Fruit fly (Drosophila melanogaster) whole organism, embryonic: ENCODE results near the gene CG4607.

Source experiments
- ATbp ChIP-seq: fragments of 200-800 bp; sonication (Bioruptor generic); optimal IDR thresholded peaks from 2 replicates; lab custom pipeline; 2017; ENCODE audit warnings: missing biosample characterization, mild to moderate bottlenecking, missing genetic modification characterization, missing genetic modification reagents
- CG11456 ChIP-seq: fragments of 200-800 bp; sonication (Bioruptor generic); IDR thresholded peaks from 3 replicates; pipeline ENCODE4 v1.3.6; 2022; ENCODE audit warnings: missing biosample characterization, missing genetic modification characterization
- CG13123 ChIP-seq: fragments of 200-800 bp; sonication (Bioruptor generic); optimal IDR thresholded peaks from 2 replicates; lab custom pipeline; 2016; ENCODE audit warnings: missing biosample characterization, missing genetic modification characterization
- CG13287 ChIP-seq: fragments of 200-800 bp; sonication (Bioruptor generic); IDR thresholded peaks from 2 replicates; pipeline ENCODE4 v1.3.6; 2022; ENCODE audit warnings: missing biosample characterization, missing genetic modification characterization; ENCODE audit not compliant: partially characterized antibody
- CG13894 ChIP-seq: fragments of 200-800 bp; sonication (Bioruptor generic); optimal IDR thresholded peaks from 3 replicates; lab custom pipeline; 2018; ENCODE audit warnings: missing biosample characterization, mild to moderate bottlenecking, missing genetic modification characterization, moderate library complexity
- CG16813 ChIP-seq: fragments of 200-800 bp; sonication (Bioruptor generic); IDR thresholded peaks from 3 replicates; pipeline ENCODE4 v1.3.6; 2022; ENCODE audit warnings: missing biosample characterization, missing genetic modification characterization; ENCODE audit not compliant: partially characterized antibody
- CG16815 ChIP-seq: fragments of 200-800 bp; sonication (Bioruptor generic); optimal IDR thresholded peaks from 3 replicates; lab custom pipeline; 2017; ENCODE audit warnings: missing biosample characterization, mild to moderate bottlenecking, missing genetic modification characterization
- CG16863 ChIP-seq: fragments of 200-800 bp; sonication (Bioruptor generic); optimal IDR thresholded peaks from 3 replicates; lab custom pipeline; 2016; ENCODE audit warnings: missing biosample characterization, missing genetic modification characterization
- CG17361 ChIP-seq: fragments of 200-800 bp; sonication (Bioruptor generic); IDR thresholded peaks from 3 replicates; pipeline ENCODE4 v1.3.6; 2022; ENCODE audit warnings: missing biosample characterization, missing genetic modification characterization
- CG18476 ChIP-seq: fragments of 200-800 bp; sonication (Bioruptor generic); optimal IDR thresholded peaks from 2 replicates; lab custom pipeline; 2016; ENCODE audit warnings: missing biosample characterization, mild to moderate bottlenecking, missing genetic modification characterization
- CG2116 ChIP-seq: fragments of 200-800 bp; sonication (Bioruptor generic); optimal IDR thresholded peaks from 3 replicates; lab custom pipeline; 2018; ENCODE audit warnings: missing biosample characterization, mild to moderate bottlenecking, missing genetic modification characterization
- CG2120 ChIP-seq: fragments of 200-800 bp; sonication (Bioruptor generic); optimal IDR thresholded peaks from 3 replicates; lab custom pipeline; 2016; ENCODE audit warnings: missing biosample characterization, missing genetic modification characterization
- CG30431 ChIP-seq: fragments of 200-800 bp; sonication (Bioruptor generic); optimal IDR thresholded peaks from 2 replicates; lab custom pipeline; 2017; ENCODE audit warnings: missing biosample characterization, missing genetic modification characterization
- CG4360 ChIP-seq: fragments of 200-800 bp; sonication (Bioruptor generic); IDR thresholded peaks from 2 replicates; pipeline ENCODE4 v1.3.6; 2022; ENCODE audit warnings: missing biosample characterization, missing genetic modification characterization
- CG4730 ChIP-seq: fragments of 200-800 bp; sonication (Bioruptor generic); IDR thresholded peaks from 2 replicates; pipeline ENCODE4 v1.3.6; 2022; ENCODE audit warnings: missing biosample characterization, missing genetic modification characterization
- CG4820 ChIP-seq: fragments of 200-800 bp; sonication (Bioruptor generic); optimal IDR thresholded peaks from 3 replicates; lab custom pipeline; 2016; ENCODE audit warnings: missing biosample characterization, missing genetic modification characterization
- CG5245 ChIP-seq: fragments of 200-800 bp; sonication (Bioruptor generic); optimal IDR thresholded peaks from 3 replicates; lab custom pipeline; 2016; ENCODE audit warnings: missing biosample characterization, missing genetic modification characterization
- CG6272 ChIP-seq: fragments of 200-800 bp; sonication (Bioruptor generic); IDR thresholded peaks from 2 replicates; pipeline ENCODE4 v1.3.6; 2022; ENCODE audit warnings: missing biosample characterization, missing genetic modification characterization
- CG7963 ChIP-seq: fragments of 200-800 bp; sonication (Bioruptor generic); IDR thresholded peaks from 3 replicates; pipeline ENCODE4 v1.3.6; 2022; ENCODE audit warnings: missing biosample characterization, missing genetic modification characterization; ENCODE audit not compliant: partially characterized antibody
- CG9932 ChIP-seq: fragments of 200-800 bp; sonication (Bioruptor generic); IDR thresholded peaks from 2 replicates; pipeline ENCODE4 v1.3.6; 2022; ENCODE audit warnings: missing biosample characterization, missing genetic modification characterization
- CHES-1-like ChIP-seq: fragments of 200-800 bp; sonication (Bioruptor generic); optimal IDR thresholded peaks from 2 replicates; lab custom pipeline; 2016; ENCODE audit warnings: missing biosample characterization, missing genetic modification characterization
- Camta ChIP-seq: fragments of 200-800 bp; sonication (Bioruptor generic); optimal IDR thresholded peaks from 2 replicates; lab custom pipeline; 2016; ENCODE audit warnings: missing biosample characterization, missing genetic modification characterization
- Fer3 ChIP-seq: fragments of 200-800 bp; sonication (Bioruptor generic); optimal IDR thresholded peaks from 2 replicates; lab custom pipeline; 2018; ENCODE audit warnings: missing biosample characterization, mild to moderate bottlenecking, missing genetic modification characterization, moderate library complexity
- H15 ChIP-seq: fragments of 200-800 bp; sonication (Bioruptor generic); IDR thresholded peaks from 3 replicates; pipeline ENCODE4 v1.3.6; 2022; ENCODE audit warnings: missing biosample characterization, missing genetic modification characterization
- HLHmδ ChIP-seq: fragments of 200-800 bp; sonication (Bioruptor generic); optimal IDR thresholded peaks from 2 replicates; lab custom pipeline; 2018; ENCODE audit warnings: missing biosample characterization, mild to moderate bottlenecking, missing genetic modification characterization, moderate library complexity
- Mrtf ChIP-seq: fragments of 200-800 bp; sonication (Bioruptor generic); IDR thresholded peaks from 3 replicates; pipeline ENCODE4 v1.3.6; 2022; ENCODE audit warnings: missing biosample characterization, missing genetic modification characterization
- NC2α ChIP-seq: fragments of 200-800 bp; sonication (Bioruptor generic); optimal IDR thresholded peaks from 2 replicates; lab custom pipeline; 2016; ENCODE audit warnings: missing biosample characterization, missing genetic modification characterization
- NFAT ChIP-seq: fragments of 200-800 bp; sonication (Bioruptor generic); IDR thresholded peaks from 2 replicates; pipeline ENCODE4 v1.3.6; 2022; ENCODE audit warnings: missing biosample characterization, missing genetic modification characterization
- NK7.1 ChIP-seq: fragments of 200-800 bp; sonication (Bioruptor generic); optimal IDR thresholded peaks from 3 replicates; lab custom pipeline; 2016; ENCODE audit warnings: missing biosample characterization, missing genetic modification characterization
- Oaz ChIP-seq: fragments of 200-800 bp; sonication (Bioruptor generic); IDR thresholded peaks from 2 replicates; pipeline ENCODE4 v1.3.6; 2022; ENCODE audit warnings: missing biosample characterization, missing genetic modification characterization
- Optix ChIP-seq: fragments of 200-800 bp; sonication (Bioruptor generic); IDR thresholded peaks from 3 replicates; pipeline ENCODE4 v1.3.6; 2022; ENCODE audit warnings: missing biosample characterization, missing genetic modification characterization
- Pdp1 ChIP-seq, 2 experiments: fragments of 200-800 bp; sonication (Bioruptor generic); optimal IDR thresholded peaks; 3 replicates each; lab custom pipeline; 2016; ENCODE audit warnings: missing biosample characterization in 2 of 2, missing genetic modification characterization in 2 of 2, mild to moderate bottlenecking in 1 of 2, moderate library complexity in 1 of 2
- Ptx1 ChIP-seq: fragments of 200-800 bp; sonication (Bioruptor generic); IDR thresholded peaks from 2 replicates; pipeline ENCODE4 v1.3.6; 2022; ENCODE audit warnings: missing biosample characterization, missing genetic modification characterization
- Rfx ChIP-seq: fragments of 200-800 bp; sonication (Bioruptor generic); IDR thresholded peaks from 2 replicates; pipeline ENCODE4 v1.3.6; 2022; ENCODE audit warnings: missing biosample characterization, missing genetic modification characterization
- Spps ChIP-seq: fragments of 200-800 bp; sonication (Bioruptor generic); optimal IDR thresholded peaks from 2 replicates; lab custom pipeline; 2018; ENCODE audit warnings: missing biosample characterization, mild to moderate bottlenecking, missing genetic modification characterization
- ase ChIP-seq: fragments of 200-800 bp; sonication (Bioruptor generic); IDR thresholded peaks from 3 replicates; pipeline ENCODE4 v1.3.6; 2022; ENCODE audit warnings: missing biosample characterization, missing genetic modification characterization
- cas ChIP-seq: fragments of 200-800 bp; sonication (Bioruptor generic); IDR thresholded peaks from 2 replicates; pipeline ENCODE4 v1.3.6; 2022; ENCODE audit warnings: missing biosample characterization, missing genetic modification characterization
- crp ChIP-seq, 2 experiments: fragments of 200-800 bp; sonication (Bioruptor generic); optimal IDR thresholded peaks; 2 replicates in 1 of 2; 3 replicates in 1 of 2; lab custom pipeline; 2017; ENCODE audit warnings: missing biosample characterization in 2 of 2, missing genetic modification characterization in 2 of 2, mild to moderate bottlenecking in 1 of 2, moderate library complexity in 1 of 2
- emc ChIP-seq: fragments of 200-800 bp; sonication (Bioruptor generic); optimal IDR thresholded peaks from 2 replicates; lab custom pipeline; 2016; ENCODE audit warnings: missing biosample characterization, missing genetic modification characterization
- ewg ChIP-seq: fragments of 200-800 bp; sonication (Bioruptor generic); optimal IDR thresholded peaks from 3 replicates; lab custom pipeline; 2017; ENCODE audit warnings: mild to moderate bottlenecking, missing biosample characterization, missing genetic modification reagents, missing genetic modification characterization
- h ChIP-seq: fragments of >200 bp; optimal IDR thresholded peaks from 2 replicates; lab custom pipeline; 2017
- knrl ChIP-seq: fragments of 200-800 bp; sonication (Bioruptor generic); IDR thresholded peaks from 3 replicates; pipeline ENCODE4 v1.3.6; 2022; ENCODE audit warnings: missing biosample characterization, missing genetic modification characterization; ENCODE audit not compliant: partially characterized antibody
- lilli ChIP-seq: fragments of 200-800 bp; sonication (Bioruptor generic); optimal IDR thresholded peaks from 3 replicates; lab custom pipeline; 2016; ENCODE audit warnings: missing biosample characterization, missing genetic modification characterization
- nerfin-2 ChIP-seq: fragments of 200-800 bp; sonication (Bioruptor generic); IDR thresholded peaks from 2 replicates; pipeline ENCODE4 v1.3.6; 2022; ENCODE audit warnings: missing biosample characterization, missing genetic modification characterization; ENCODE audit not compliant: partially characterized antibody
- nom ChIP-seq: fragments of 200-800 bp; sonication (Bioruptor generic); optimal IDR thresholded peaks from 2 replicates; lab custom pipeline; 2017; ENCODE audit warnings: missing biosample characterization, missing genetic modification characterization, mild to moderate bottlenecking, moderate library complexity, missing genetic modification reagents
- oc ChIP-seq: fragments of 200-800 bp; sonication (Bioruptor generic); optimal IDR thresholded peaks from 2 replicates; lab custom pipeline; 2018; ENCODE audit warnings: missing biosample characterization, mild to moderate bottlenecking, missing genetic modification characterization, moderate library complexity
- org-1 ChIP-seq: fragments of 200-800 bp; sonication (Bioruptor generic); optimal IDR thresholded peaks from 2 replicates; lab custom pipeline; 2017; ENCODE audit warnings: missing biosample characterization, missing genetic modification characterization
- pita ChIP-seq: fragments of 200-800 bp; sonication (Bioruptor generic); optimal IDR thresholded peaks from 2 replicates; lab custom pipeline; 2017; ENCODE audit warnings: missing biosample characterization, mild to moderate bottlenecking, missing genetic modification characterization
- psq ChIP-seq: fragments of 200-800 bp; sonication (Bioruptor generic); optimal IDR thresholded peaks from 2 replicates; lab custom pipeline; 2017; ENCODE audit warnings: missing biosample characterization, missing genetic modification characterization
- salm ChIP-seq: fragments of 200-800 bp; sonication (Bioruptor generic); optimal IDR thresholded peaks from 2 replicates; lab custom pipeline; 2018; ENCODE audit warnings: missing biosample characterization, mild to moderate bottlenecking, missing genetic modification characterization
- vfl ChIP-seq: fragments of 200-800 bp; sonication (Bioruptor generic); optimal IDR thresholded peaks from 2 replicates; lab custom pipeline; 2016; ENCODE audit warnings: missing biosample characterization, missing genetic modification characterization

The CG4607 gene

DNA sequence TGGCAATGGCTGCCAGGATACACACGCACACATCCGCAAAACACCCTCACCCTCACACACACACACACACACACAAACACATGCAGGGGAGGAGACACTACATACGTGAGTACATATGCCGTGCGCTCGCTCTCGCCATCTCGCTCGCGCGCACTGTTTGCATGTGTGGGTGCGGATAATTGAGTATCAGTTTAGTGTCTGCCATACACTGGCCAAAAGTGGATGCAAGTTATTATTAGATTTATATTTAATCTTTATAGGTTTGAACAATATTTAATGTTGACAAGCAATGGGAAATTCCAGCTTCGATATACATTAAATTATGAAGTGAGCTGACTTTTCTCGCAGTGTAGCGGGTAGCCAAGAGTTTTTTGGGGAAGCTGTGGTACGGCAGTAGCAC is 48.5 kb downstream of the CG4607 start (continued):
- TF ChIP-seq oc (tag; lab: Kevin White, UChicago) (peak; percentile 13), crp (GFP tag; optimal IDR thresholded peaks at IDR 0.05; lab: Kevin White, UChicago) (peak in 1 of 2 experiments; percentile 10), ase (0 out of 3 replicates have a peak, but pooled peaks have one; percentile 48), cas (GFP tag; lab: Robert Waterston, UW) (no peak), Rfx (GFP tag; lab: Robert Waterston, UW) (peak; percentile 68), ewg (GFP tag; lab: Kevin White, UChicago) (peak; percentile 43), CG2120 (peak; percentile 61), CG13123 (GFP tag; lab: Kevin White, UChicago) (peak; percentile 18), Oaz (GFP tag; lab: Robert Waterston, UW) (0 out of 2 replicates have a peak, but pooled peaks have one; percentile 41), CG4360 (GFP tag; lab: Robert Waterston, UW) (0 out of 2 replicates have a peak, but pooled peaks have one; percentile 11), h (lab: Kevin White, UChicago) (no peak), CG9932 (GFP tag; lab: Robert Waterston, UW) (peak; percentile 46; the same call in 1 of the 2 replicates), CG4730 (GFP tag; lab: Robert Waterston, UW) (peak; percentile 38; the same call in 1 of the 2 replicates), Pdp1 (GFP tag; optimal IDR thresholded peaks at IDR 0.05; lab: Kevin White, UChicago) (peak; percentile 30 to 50), CG16813 (GFP tag; lab: Robert Waterston, UW) (no peak), CG18476 (peak; percentile 52), CG5245 (peak; percentile 33), nom (GFP tag; lab: Kevin White, UChicago) (no peak), salm (tag; lab: Kevin White, UChicago) (no peak), CG16863 (GFP tag; lab: Kevin White, UChicago) (peak; percentile 3), CG7963 (GFP tag; lab: Robert Waterston, UW) (no peak), lilli (peak; percentile 53), psq (GFP tag; lab: Kevin White, UChicago) (no peak), NC2α (no peak), knrl (GFP tag; lab: Robert Waterston, UW) (no peak), CG2116 (peak; percentile 8), Spps (peak; percentile 42), Optix (GFP tag; lab: Robert Waterston, UW) (0 out of 3 replicates have a peak, but pooled peaks have one; percentile 36), CG13894 (tag; lab: Kevin White, UChicago) (peak; percentile 42), CG16815 (peak; percentile 61), ATbp (GFP tag; lab: Kevin White, UChicago) (peak; percentile 61), pita (GFP tag; lab: Kevin White, UChicago) (no peak), CG30431 (GFP tag; lab: Kevin White, UChicago) (peak; percentile 56), NFAT (0 out of 2 replicates have a peak, but pooled peaks have one; percentile 12), Camta (GFP tag; lab: Kevin White, UChicago) (no peak), vfl (GFP tag; lab: Kevin White, UChicago) (peak; percentile 3), CG13287 (no peak), Mrtf (GFP tag; lab: Robert Waterston, UW) (0 out of 3 replicates have a peak, but pooled peaks have one; percentile 41), nerfin-2 (GFP tag; lab: Robert Waterston, UW) (no peak), CG4820 (GFP tag; lab: Kevin White, UChicago) (peak; percentile 53), CG17361 (GFP tag; lab: Robert Waterston, UW) (peak; percentile 66), Fer3 (peak; percentile 54), CG11456 (GFP tag; lab: Robert Waterston, UW) (no peak), NK7.1 (no peak), H15 (GFP tag; lab: Robert Waterston, UW) (peak; percentile 15; the same call in 1 of the 3 replicates), emc (GFP tag; lab: Kevin White, UChicago) (no peak), CHES-1-like (GFP tag; lab: Kevin White, UChicago) (no peak), Ptx1 (GFP tag; lab: Robert Waterston, UW) (peak; percentile 61), CG6272 (GFP tag; lab: Robert Waterston, UW) (0 out of 2 replicates have a peak, but pooled peaks have one; percentile 7), org-1 (GFP tag; lab: Kevin White, UChicago) (peak; percentile 33), HLHmδ (GFP tag; lab: Kevin White, UChicago) (no peak)
